Worm (Caenorhabditis elegans): Measurements from ENCODE around the gene F53F1.6.

F53F1.6 gene

ce11 chrV:13423608-13424007 is 6.2 kb upstream of the F53F1.6 start, which contains the start of gene srv-10:
TSS of gene srv-10 (plus strand) at chrV:13423908.
- TF ChIP-seq lir-1 (GFP tag; conservative IDR thresholded peaks at IDR 0.05) (no peak), F10E7.11 (tag; optimal IDR thresholded peaks at IDR 0.05) (no peak), egl-18 (GFP tag; IDR thresholded peaks at IDR 0.05) (no peak), F49E8.2 (tag; optimal IDR thresholded peaks at IDR 0.05; ENCODE audit: insufficient read depth) (no peak), fkh-3 (tag; optimal IDR thresholded peaks at IDR 0.05) (no peak), nhr-179 (tag; optimal IDR thresholded peaks at IDR 0.05) (no peak), nhr-120 (GFP tag; IDR thresholded peaks at IDR 0.05) (no peak), ztf-3 (GFP tag; optimal IDR thresholded peaks at IDR 0.05) (no peak)

DNA sequence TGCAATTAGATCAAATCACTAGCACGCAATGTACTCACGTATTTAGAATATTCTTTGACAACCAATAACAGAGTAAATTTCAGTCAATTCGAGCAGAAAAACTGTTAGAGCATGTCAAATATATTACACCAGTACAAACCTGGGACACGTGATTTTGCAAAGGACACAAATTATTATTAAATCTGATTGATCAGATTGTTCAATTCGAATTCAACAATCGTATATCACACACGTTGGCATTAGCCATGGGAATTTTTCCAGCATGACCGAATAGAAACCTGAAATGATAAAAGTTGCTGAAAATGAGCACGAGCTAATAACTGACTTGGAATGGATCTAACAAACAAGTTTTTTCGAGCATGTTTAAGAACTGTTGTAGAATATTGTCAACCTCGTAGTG is 5.6 kb upstream of the F53F1.6 start, which contains the start of gene srv-9:
TSS of gene srv-9 (minus strand) at position 101 of the 400 bp plus-strand sequence.
- no peak for TF ChIP-seq lin-35 (GFP tag; optimal IDR thresholded peaks at IDR 0.05)
- no peak for TF ChIP-seq hmg-20 (GFP tag; IDR thresholded peaks at IDR 0.05)
- no peak for TF ChIP-seq F57A8.1 (GFP tag; optimal IDR thresholded peaks at IDR 0.05)
- no peak for TF ChIP-seq F23B12.7 (tag; optimal IDR thresholded peaks at IDR 0.05; ENCODE audit: insufficient read depth)

DNA sequence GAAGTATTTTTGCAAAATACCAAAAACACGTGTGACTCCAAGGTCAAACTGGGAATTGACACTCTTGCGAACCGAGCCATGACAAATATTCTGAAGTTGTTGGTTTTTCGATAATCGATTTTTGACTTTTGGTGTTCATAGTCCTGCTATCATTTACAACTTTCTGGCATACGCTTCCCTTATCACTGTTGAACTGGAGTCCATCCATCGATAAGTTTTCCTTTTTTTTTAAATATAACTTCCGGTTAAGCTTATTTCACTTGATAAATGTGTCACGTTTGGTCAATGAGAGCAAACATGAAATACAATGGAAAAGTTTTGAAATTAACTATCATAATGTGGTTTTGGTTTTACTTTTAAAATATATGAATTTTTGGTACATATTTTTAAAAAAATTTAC is 4.3 kb upstream of the F53F1.6 start:
- no peak for TF ChIP-seq nfyb-1 (GFP tag; IDR thresholded peaks at IDR 0.05)
- TF ChIP-seq nhr-80 (tag; optimal IDR thresholded peaks at IDR 0.05), result peak; percentile 86
- TF ChIP-seq K11D2.4 (GFP tag; IDR thresholded peaks at IDR 0.05), result no peak
- no peak for TF ChIP-seq repo-1 (tag; optimal IDR thresholded peaks at IDR 0.05)
- TF ChIP-seq bed-1 (GFP tag; IDR thresholded peaks at IDR 0.05), result no peak
- TF ChIP-seq lir-1 (GFP tag; conservative IDR thresholded peaks at IDR 0.05), result no peak
- TF ChIP-seq ceh-91 (GFP tag; IDR thresholded peaks at IDR 0.05), result no peak
- no peak for TF ChIP-seq snpc-4 (GFP tag; optimal IDR thresholded peaks at IDR 0.05)
- TF ChIP-seq snpc-4 (tag; optimal IDR thresholded peaks at IDR 0.05), result no peak
- no peak for TF ChIP-seq fkh-3 (tag; optimal IDR thresholded peaks at IDR 0.05)

- no peak for TF ChIP-seq lin-35 (GFP tag; optimal IDR thresholded peaks at IDR 0.05)
Measured at ce11 chrV:13420640-13421039, 3.2 kb upstream of the F53F1.6 start, which contains the start of gene srv-8. TSS of gene srv-8 (minus strand) at chrV:13420740.

- TF ChIP-seq ZK185.1 (tag; optimal IDR thresholded peaks at IDR 0.05; ENCODE audit: poor library complexity, severe bottlenecking), result no peak
Measured at ce11 chrV:13416076-13416475, 1.3 kb downstream of the F53F1.6 start.

DNA sequence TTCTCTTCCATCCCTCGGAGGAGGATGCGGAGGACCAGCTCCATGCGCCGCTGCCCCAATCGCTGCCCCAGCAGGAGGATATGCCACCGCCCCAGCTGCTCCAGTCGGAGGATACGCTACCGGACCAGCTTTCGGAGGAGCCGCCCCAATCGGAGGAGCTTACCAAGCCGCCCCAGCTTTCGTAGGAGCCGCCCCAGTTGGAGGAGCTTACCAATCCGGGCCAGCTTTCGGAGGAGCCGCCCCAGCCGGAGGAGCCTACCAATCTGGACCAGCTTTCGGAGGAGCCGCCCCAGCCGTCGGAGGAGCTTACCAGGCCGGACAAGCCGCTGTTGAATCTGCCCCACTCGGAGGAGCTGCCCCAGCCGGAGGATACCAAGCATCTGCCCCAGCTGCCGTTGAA is 2.0 kb downstream of the F53F1.6 start:
- TF ChIP-seq F37B4.10 (GFP tag; IDR thresholded peaks at IDR 0.05) (no peak), nfyb-1 (GFP tag; IDR thresholded peaks at IDR 0.05) (0 out of 2 replicates have a peak, but pooled peaks have one; percentile 48), ztf-28 (GFP tag; IDR thresholded peaks at IDR 0.05) (0 out of 2 replicates have a peak, but pooled peaks have one; percentile 26), bed-2 (GFP tag; IDR thresholded peaks at IDR 0.05) (no peak), hsf-1 (GFP tag; IDR thresholded peaks at IDR 0.05) (no peak), nhr-27 (tag; optimal IDR thresholded peaks at IDR 0.05) (no peak), Y53F4B.3 (GFP tag; IDR thresholded peaks at IDR 0.05) (no peak), ceh-58 (GFP tag; IDR thresholded peaks at IDR 0.05) (no peak), T07F8.4 (tag; optimal IDR thresholded peaks at IDR 0.05) (no peak), xnd-1 (tag; optimal IDR thresholded peaks at IDR 0.05) (no peak), B0336.3 (GFP tag; IDR thresholded peaks at IDR 0.05) (no peak), aptf-3 (GFP tag; IDR thresholded peaks at IDR 0.05) (0 out of 2 replicates have a peak, but pooled peaks have one; percentile 45), lir-1 (GFP tag; conservative IDR thresholded peaks at IDR 0.05) (no peak), F22D6.2 (tag; optimal IDR thresholded peaks at IDR 0.05) (no peak), sea-2 (GFP tag; IDR thresholded peaks at IDR 0.05) (no peak), snpc-3.4 (tag; optimal IDR thresholded peaks at IDR 0.05) (no peak), egrh-3 (GFP tag; IDR thresholded peaks at IDR 0.05) (peak; percentile 98), zim-3 (tag; optimal IDR thresholded peaks at IDR 0.05) (peak; percentile 30), hlh-26 (GFP tag; conservative IDR thresholded peaks at IDR 0.05) (0 out of 2 replicates have a peak, but pooled peaks have one; percentile 42), F39B2.1 (GFP tag; IDR thresholded peaks at IDR 0.05) (no peak), him-1 (tag; optimal IDR thresholded peaks at IDR 0.05) (no peak)
